Worm (Caenorhabditis elegans): Measurements from ENCODE around the gene F56B3.6.
"Not testable (repeated sequence)": the region's sequence is repeated elsewhere in the genome, so short reads cannot be mapped to it uniquely, and the experiment has no call there.

F56B3.6 gene

ce11 chrIV:804802-805201 lies 16.9 kb downstream of the F56B3.6 start, which contains the start of gene Y55F3BL.4:
Gene Y55F3BL.4, plus strand, starts transcription at chrIV:805102.
- TF ChIP-seq unc-62 (GFP tag; optimal IDR thresholded peaks at IDR 0.05 in 1 of 2) (peak in 1 of 2 experiments; percentile 36), unc-62 (tag; optimal IDR thresholded peaks at IDR 0.05) (no peak), dmd-9 (GFP tag; IDR thresholded peaks at IDR 0.05) (no peak)

ce11 chrIV:805693-806092 lies 17.8 kb downstream of the F56B3.6 start:
- peak; percentile 89 for TF ChIP-seq ceh-28 (tag; optimal IDR thresholded peaks at IDR 0.05)
- TF ChIP-seq lin-15B (tag; optimal IDR thresholded peaks at IDR 0.05): no peak
- peak in 1 of 2 experiments; percentile 82 for TF ChIP-seq unc-62 (GFP tag; optimal IDR thresholded peaks at IDR 0.05 in 1 of 2)
- no peak for TF ChIP-seq unc-62 (tag; optimal IDR thresholded peaks at IDR 0.05)

- TF ChIP-seq Y48G9A.11 (GFP tag; IDR thresholded peaks at IDR 0.05) (peak; percentile 96), lin-38 (GFP tag; IDR thresholded peaks at IDR 0.05) (peak; percentile 17; the same call in 1 of the 2 replicates), lsy-2 (tag; optimal IDR thresholded peaks at IDR 0.05) (no peak), T20F7.1 (GFP tag; optimal IDR thresholded peaks at IDR 0.05) (peak; percentile 21)
Measured at ce11 chrIV:807027-807516, 19.2 kb downstream of the F56B3.6 start, which contains the start of gene Y55F3BL.6. Gene Y55F3BL.6, minus strand, starts transcription at chrIV:807077.

ce11 chrIV:813341-813740 lies 25.5 kb downstream of the F56B3.6 start:
- TF ChIP-seq ceh-20 (GFP tag; IDR thresholded peaks at IDR 0.05): 0 out of 2 replicates have a peak, but pooled peaks have one; percentile 15
- peak; percentile 63 for TF ChIP-seq egl-43 (GFP tag; IDR thresholded peaks at IDR 0.05)
- peak; percentile 76 for TF ChIP-seq set-16 (GFP tag; IDR thresholded peaks at IDR 0.05)
- TF ChIP-seq mdt-29 (GFP tag; IDR thresholded peaks at IDR 0.05): 0 out of 2 replicates have a peak, but pooled peaks have one; percentile 42
- 0 out of 2 replicates have a peak, but pooled peaks have one; percentile 40 for TF ChIP-seq madf-9 (GFP tag; conservative IDR thresholded peaks at IDR 0.05)
- peak; percentile 88 for TF ChIP-seq lin-38 (GFP tag; IDR thresholded peaks at IDR 0.05)
- TF ChIP-seq hmg-1.1 (GFP tag; IDR thresholded peaks at IDR 0.05): peak; percentile 85
- TF ChIP-seq Y48G9A.11 (GFP tag; IDR thresholded peaks at IDR 0.05): peak; percentile 32; the same call in 1 of the 2 replicates
- peak; percentile 3 for TF ChIP-seq rbr-2 (tag; optimal IDR thresholded peaks at IDR 0.05)
- TF ChIP-seq arid-1 (GFP tag; conservative IDR thresholded peaks at IDR 0.05): peak; percentile 58; the same call in 1 of the 2 replicates
- peak; percentile 0 for TF ChIP-seq unc-130 (GFP tag; optimal IDR thresholded peaks at IDR 0.05)
- peak; percentile 64; the same call in 1 of the 2 replicates for TF ChIP-seq T26A8.4 (GFP tag; IDR thresholded peaks at IDR 0.05)
- TF ChIP-seq vab-7 (GFP tag; IDR thresholded peaks at IDR 0.05): peak; percentile 42; the same call in 1 of the 2 replicates
- peak; percentile 37; the same call in 1 of the 2 replicates for TF ChIP-seq pha-4 (GFP tag; IDR thresholded peaks at IDR 0.05)
- TF ChIP-seq pha-4 (tag; optimal IDR thresholded peaks at IDR 0.05): not testable (repeated sequence)
- TF ChIP-seq mes-2 (tag; optimal IDR thresholded peaks at IDR 0.05; ENCODE audit: poor library complexity, severe bottlenecking): peak; percentile 84
- peak; percentile 61 for TF ChIP-seq dmd-6 (GFP tag; IDR thresholded peaks at IDR 0.05)
- TF ChIP-seq hlh-11 (tag; optimal IDR thresholded peaks at IDR 0.05): peak; percentile 8

- no peak for TF ChIP-seq jun-1 (tag; optimal IDR thresholded peaks at IDR 0.05)
- TF ChIP-seq nhr-76 (tag; optimal IDR thresholded peaks at IDR 0.05): no peak
- no peak for TF ChIP-seq nhr-42 (GFP tag; IDR thresholded peaks at IDR 0.05)
- TF ChIP-seq saeg-2 (GFP tag; IDR thresholded peaks at IDR 0.05): no peak
- TF ChIP-seq mxl-2 (GFP tag; conservative IDR thresholded peaks at IDR 0.05): no peak
- no peak for TF ChIP-seq skn-1 (tag; optimal IDR thresholded peaks at IDR 0.05)
- TF ChIP-seq zip-2 (tag; optimal IDR thresholded peaks at IDR 0.05): no peak
- TF ChIP-seq sdz-12 (GFP tag; optimal IDR thresholded peaks at IDR 0.05): no peak
- TF ChIP-seq unc-130 (GFP tag; optimal IDR thresholded peaks at IDR 0.05): no peak
- no peak for TF ChIP-seq nhr-6 (tag; optimal IDR thresholded peaks at IDR 0.05)
Measured at ce11 chrIV:817879-818278, 30.0 kb downstream of the F56B3.6 start.

Measured in whole organism, L4 larva.